Fruit fly (Drosophila melanogaster) whole organism, embryonic: ENCODE data around the gene Rab9Fb.

Experiments
- Abd-B ChIP-seq: fragments of 200-800 bp; sonication (Bioruptor generic); optimal IDR thresholded peaks from 2 replicates; lab custom pipeline; 2018; ENCODE audit warnings: missing biosample characterization, mild to moderate bottlenecking, missing genetic modification characterization, moderate library complexity
- Atf3 ChIP-seq: fragments of 200-800 bp; sonication (Bioruptor generic); optimal IDR thresholded peaks from 3 replicates; lab custom pipeline; 2016; ENCODE audit warnings: missing biosample characterization, missing genetic modification characterization
- CG10565 ChIP-seq: fragments of 200-800 bp; sonication (Bioruptor generic); optimal IDR thresholded peaks from 3 replicates; lab custom pipeline; 2016; ENCODE audit warnings: missing biosample characterization, mild to moderate bottlenecking, missing genetic modification characterization
- CG11247 ChIP-seq: fragments of 200-800 bp; sonication (Bioruptor generic); IDR thresholded peaks from 2 replicates; pipeline ENCODE4 v1.3.6; 2022; ENCODE audit warnings: missing biosample characterization, missing genetic modification characterization
- CG12155 ChIP-seq: fragments of 200-800 bp; sonication (Bioruptor generic); optimal IDR thresholded peaks from 3 replicates; lab custom pipeline; 2016; ENCODE audit warnings: missing biosample characterization, missing genetic modification characterization
- CG13424 ChIP-seq: fragments of 200-800 bp; sonication (Bioruptor generic); optimal IDR thresholded peaks from 2 replicates; lab custom pipeline; 2019; ENCODE audit warnings: missing biosample characterization, mild to moderate bottlenecking, missing genetic modification characterization, moderate library complexity
- CG16779 ChIP-seq: fragments of 200-800 bp; sonication (Bioruptor generic); IDR thresholded peaks from 2 replicates; pipeline ENCODE4 v1.3.6; 2022; ENCODE audit warnings: missing biosample characterization, missing genetic modification characterization
- CG17612 ChIP-seq: fragments of 200-800 bp; sonication (Bioruptor generic); IDR thresholded peaks from 2 replicates; pipeline ENCODE4 v1.3.6; 2022; ENCODE audit warnings: missing biosample characterization, missing genetic modification characterization
- CG17802 ChIP-seq: fragments of 200-800 bp; sonication (Bioruptor generic); optimal IDR thresholded peaks from 2 replicates; lab custom pipeline; 2018; ENCODE audit warnings: missing biosample characterization, mild to moderate bottlenecking, missing genetic modification characterization, moderate library complexity
- CG17912 ChIP-seq: fragments of 200-800 bp; sonication (Bioruptor generic); optimal IDR thresholded peaks from 2 replicates; lab custom pipeline; 2018; ENCODE audit warnings: missing biosample characterization, mild to moderate bottlenecking, missing genetic modification characterization
- CG18599 ChIP-seq: fragments of 200-800 bp; sonication (Bioruptor generic); optimal IDR thresholded peaks from 3 replicates; lab custom pipeline; 2017; ENCODE audit warnings: missing biosample characterization, missing genetic modification characterization, mild to moderate bottlenecking, moderate library complexity, missing genetic modification reagents
- CG2678 ChIP-seq: fragments of 200-800 bp; sonication (Bioruptor generic); optimal IDR thresholded peaks from 3 replicates; lab custom pipeline; 2019; ENCODE audit warnings: missing biosample characterization, mild to moderate bottlenecking, missing genetic modification characterization, moderate library complexity
- CG32767 ChIP-seq: fragments of 200-800 bp; sonication (Bioruptor generic); IDR thresholded peaks from 2 replicates; pipeline ENCODE4 v1.3.6; 2022; ENCODE audit warnings: missing biosample characterization, missing genetic modification characterization
- CG4360 ChIP-seq: fragments of 200-800 bp; sonication (Bioruptor generic); IDR thresholded peaks from 2 replicates; pipeline ENCODE4 v1.3.6; 2022; ENCODE audit warnings: missing biosample characterization, missing genetic modification characterization
- CG6175 ChIP-seq: fragments of 200-800 bp; sonication (Bioruptor generic); IDR thresholded peaks from 3 replicates; pipeline ENCODE4 v1.3.6; 2022; ENCODE audit warnings: missing biosample characterization, missing genetic modification characterization
- CG8281 ChIP-seq: fragments of 200-800 bp; sonication (Bioruptor generic); optimal IDR thresholded peaks from 2 replicates; lab custom pipeline; 2018; ENCODE audit warnings: missing biosample characterization, mild to moderate bottlenecking, missing genetic modification characterization, moderate library complexity
- D ChIP-seq, 2 experiments: fragments of 200-800 bp in 1 of 2; fragments of >200 bp in 1 of 2; sonication (Bioruptor generic) in 1 of 2; optimal IDR thresholded peaks; 2 replicates in 1 of 2; 3 replicates in 1 of 2; lab custom pipeline; 2017; ENCODE audit warnings: mild to moderate bottlenecking in 1 of 2, missing biosample characterization in 1 of 2, missing genetic modification characterization in 1 of 2, missing genetic modification reagents in 1 of 2
- Dip2 ChIP-seq: fragments of 200-800 bp; sonication (Bioruptor generic); IDR thresholded peaks from 2 replicates; pipeline ENCODE4 v1.3.6; 2022; ENCODE audit warnings: missing biosample characterization, missing genetic modification characterization
- Dll ChIP-seq: fragments of 200-800 bp; sonication (Bioruptor generic); IDR thresholded peaks from 4 replicates; pipeline ENCODE4 v1.3.6; 2022; ENCODE audit warnings: missing biosample characterization, missing genetic modification characterization; ENCODE audit not compliant: partially characterized antibody
- Drgx ChIP-seq: fragments of 200-800 bp; sonication (Bioruptor generic); IDR thresholded peaks from 2 replicates; pipeline ENCODE4 v1.3.6; 2022; ENCODE audit warnings: missing biosample characterization, missing genetic modification characterization
- Ets65A ChIP-seq: fragments of 200-800 bp; sonication (Bioruptor generic); peaks from one replicate; lab custom pipeline; 2016; ENCODE audit warnings: missing biosample characterization, missing genetic modification characterization
- Fer1 ChIP-seq: fragments of 200-800 bp; sonication (Bioruptor generic); optimal IDR thresholded peaks from 2 replicates; lab custom pipeline; 2017; ENCODE audit warnings: missing biosample characterization, mild to moderate bottlenecking, missing genetic modification characterization
- Gug ChIP-seq: fragments of 200-800 bp; sonication (Bioruptor generic); IDR thresholded peaks from 4 replicates; pipeline ENCODE4 v1.3.6; 2022; ENCODE audit warnings: missing biosample characterization, missing genetic modification characterization
- HHEX ChIP-seq: fragments of 200-800 bp; sonication (Bioruptor generic); optimal IDR thresholded peaks from 3 replicates; lab custom pipeline; 2017; ENCODE audit warnings: missing biosample characterization, mild to moderate bottlenecking, missing genetic modification characterization, missing genetic modification reagents
- Hmr ChIP-seq: fragments of 200-800 bp; sonication (Bioruptor generic); optimal IDR thresholded peaks from 3 replicates; lab custom pipeline; 2017; ENCODE audit warnings: mild to moderate bottlenecking, missing biosample characterization, missing genetic modification reagents, missing genetic modification characterization
- Jarid2 ChIP-seq: fragments of 200-800 bp; sonication (Bioruptor generic); optimal IDR thresholded peaks from 3 replicates; lab custom pipeline; 2017; ENCODE audit warnings: mild to moderate bottlenecking, missing biosample characterization, missing genetic modification reagents, missing genetic modification characterization
- MESR4 ChIP-seq: fragments of 200-800 bp; sonication (Bioruptor generic); optimal IDR thresholded peaks from 2 replicates; lab custom pipeline; 2018; ENCODE audit warnings: missing biosample characterization, mild to moderate bottlenecking, missing genetic modification characterization, moderate library complexity
- Max ChIP-seq: fragments of 200-800 bp; sonication (Bioruptor generic); optimal IDR thresholded peaks from 2 replicates; lab custom pipeline; 2016; ENCODE audit warnings: missing biosample characterization, mild to moderate bottlenecking, missing genetic modification characterization
- Mrtf ChIP-seq: fragments of 200-800 bp; sonication (Bioruptor generic); IDR thresholded peaks from 3 replicates; pipeline ENCODE4 v1.3.6; 2022; ENCODE audit warnings: missing biosample characterization, missing genetic modification characterization
- Neu2 ChIP-seq: fragments of 200-800 bp; sonication (Bioruptor generic); optimal IDR thresholded peaks from 3 replicates; lab custom pipeline; 2016; ENCODE audit warnings: missing biosample characterization, missing genetic modification characterization, borderline replicate concordance
- Nf-YC ChIP-seq: fragments of 200-800 bp; optimal IDR thresholded peaks from 3 replicates; lab custom pipeline; 2019; ENCODE audit warnings: missing biosample characterization, mild to moderate bottlenecking, missing genetic modification characterization, moderate library complexity
- Oli ChIP-seq: fragments of 200-800 bp; sonication (Bioruptor generic); optimal IDR thresholded peaks from 2 replicates; lab custom pipeline; 2018; ENCODE audit warnings: missing biosample characterization, mild to moderate bottlenecking, missing genetic modification characterization, moderate library complexity
- Ravus ChIP-seq: fragments of 200-800 bp; sonication (Bioruptor generic); IDR thresholded peaks from 2 replicates; pipeline ENCODE4 v1.3.6; 2022; ENCODE audit warnings: missing biosample characterization, missing genetic modification characterization
- Side ChIP-seq: fragments of 200-800 bp; sonication (Bioruptor generic); optimal IDR thresholded peaks from 2 replicates; lab custom pipeline; 2016; ENCODE audit warnings: missing biosample characterization, missing genetic modification characterization
- bsh ChIP-seq, 2 experiments: fragments of 200-800 bp; sonication (Bioruptor generic); optimal IDR thresholded peaks; 2 replicates each; lab custom pipeline; 2017 to 2018; ENCODE audit warnings: mild to moderate bottlenecking in 2 of 2, missing biosample characterization in 2 of 2, missing genetic modification characterization in 2 of 2, moderate library complexity in 1 of 2
- caup ChIP-seq: fragments of 200-800 bp; sonication (Bioruptor generic); optimal IDR thresholded peaks from 3 replicates; lab custom pipeline; 2017; ENCODE audit warnings: missing biosample characterization, mild to moderate bottlenecking, missing genetic modification characterization, moderate library complexity; ENCODE audit not compliant: severe bottlenecking
- corto ChIP-seq: fragments of 200-800 bp; sonication (Bioruptor generic); optimal IDR thresholded peaks from 2 replicates; lab custom pipeline; 2016; ENCODE audit warnings: missing biosample characterization, mild to moderate bottlenecking, missing genetic modification characterization, moderate library complexity
- danr ChIP-seq: fragments of 200-800 bp; sonication (Bioruptor generic); IDR thresholded peaks from 2 replicates; pipeline ENCODE4 v1.3.6; 2022; ENCODE audit warnings: missing biosample characterization, missing genetic modification characterization
- emc ChIP-seq: fragments of 200-800 bp; sonication (Bioruptor generic); optimal IDR thresholded peaks from 2 replicates; lab custom pipeline; 2016; ENCODE audit warnings: missing biosample characterization, missing genetic modification characterization
- ems ChIP-seq: fragments of 200-800 bp; sonication (Bioruptor generic); optimal IDR thresholded peaks from 3 replicates; lab custom pipeline; 2016; ENCODE audit warnings: missing biosample characterization, missing genetic modification characterization
- eve ChIP-seq, 2 experiments: fragments of >200 bp; optimal IDR thresholded peaks; 2 replicates each; lab custom pipeline; 2017; ENCODE audit warnings: missing biosample characterization in 2 of 2, missing genetic modification characterization in 2 of 2
- exex ChIP-seq: fragments of 200-800 bp; sonication (Bioruptor generic); optimal IDR thresholded peaks from 4 replicates; lab custom pipeline; 2018; ENCODE audit warnings: missing biosample characterization, mild to moderate bottlenecking, missing genetic modification characterization, moderate library complexity
- gce ChIP-seq: fragments of 200-800 bp; sonication (Bioruptor generic); IDR thresholded peaks from 3 replicates; pipeline ENCODE4 v1.3.6; 2022; ENCODE audit warnings: missing biosample characterization, missing genetic modification characterization
- mam ChIP-seq: fragments of 200-800 bp; sonication (Bioruptor generic); optimal IDR thresholded peaks from 3 replicates; lab custom pipeline; 2016; ENCODE audit warnings: missing biosample characterization, missing genetic modification characterization
- peb ChIP-seq: fragments of 200-800 bp; sonication (Bioruptor generic); IDR thresholded peaks from 2 replicates; pipeline ENCODE4 v1.3.6; 2022; ENCODE audit warnings: missing biosample characterization, missing genetic modification characterization
- pum ChIP-seq: fragments of 200-800 bp; sonication (Bioruptor generic); optimal IDR thresholded peaks from 2 replicates; lab custom pipeline; 2016; ENCODE audit warnings: missing biosample characterization, missing genetic modification characterization
- seq ChIP-seq: fragments of 200-800 bp; sonication (Bioruptor generic); IDR thresholded peaks from 2 replicates; pipeline ENCODE4 v1.3.6; 2022; ENCODE audit warnings: missing biosample characterization, missing genetic modification characterization
- sim ChIP-seq: fragments of 200-800 bp; sonication (Bioruptor generic); IDR thresholded peaks from 2 replicates; pipeline ENCODE4 v1.3.6; 2022; ENCODE audit warnings: missing biosample characterization, missing genetic modification characterization
- zf30C ChIP-seq: fragments of 200-800 bp; sonication (Bioruptor generic); optimal IDR thresholded peaks from 3 replicates; lab custom pipeline; 2018; ENCODE audit warnings: missing biosample characterization, mild to moderate bottlenecking, missing genetic modification characterization

Rab9Fb gene

dm6 chrX:10936599-10936998 is 15.7 kb downstream of the Rab9Fb start (continued):
- TF ChIP-seq sim (GFP tag; lab: Robert Waterston, UW) (peak; percentile 57; the same call in 1 of the 2 replicates), CG17802 (tag; lab: Kevin White, UChicago) (peak; percentile 51), corto (GFP tag; lab: Kevin White, UChicago) (no peak), Hmr (GFP tag; lab: Kevin White, UChicago) (peak; percentile 74), mam (GFP tag; lab: Kevin White, UChicago) (peak; percentile 75), eve (GFP tag; optimal IDR thresholded peaks at IDR 0.05; lab: Kevin White, UChicago) (no peak), HHEX (GFP tag; lab: Kevin White, UChicago) (peak; percentile 79), bsh (GFP tag; optimal IDR thresholded peaks at IDR 0.05; lab: Kevin White, UChicago) (peak in 1 of 2 experiments; percentile 89), Max (GFP tag; lab: Kevin White, UChicago) (peak; percentile 59), CG4360 (0 out of 2 replicates have a peak, but pooled peaks have one; percentile 36), zf30C (GFP tag; lab: Kevin White, UChicago) (peak; percentile 67), danr (peak; percentile 57; the same call in 1 of the 2 replicates), Oli (tag; lab: Kevin White, UChicago) (peak; percentile 88), Fer1 (peak; percentile 87), Jarid2 (GFP tag; lab: Kevin White, UChicago) (peak; percentile 8), Atf3 (peak; percentile 69), CG6175 (GFP tag; lab: Robert Waterston, UW) (peak; percentile 86), emc (peak; percentile 39), seq (GFP tag; lab: Robert Waterston, UW) (peak; percentile 73), Ets65A (GFP tag; lab: Kevin White, UChicago) (peak; percentile 93), gce (GFP tag; lab: Robert Waterston, UW) (peak; percentile 84; the same call in 2 of the 3 replicates), Neu2 (GFP tag; lab: Kevin White, UChicago) (no peak), CG13424 (tag; lab: Kevin White, UChicago) (peak; percentile 94), Dll (GFP tag; lab: Robert Waterston, UW) (no peak), CG10565 (GFP tag; lab: Kevin White, UChicago) (peak; percentile 9), MESR4 (no peak), Dip2 (GFP tag; lab: Robert Waterston, UW) (peak; percentile 36; the same call in 1 of the 2 replicates), CG16779 (GFP tag; lab: Robert Waterston, UW) (peak; percentile 50; the same call in 1 of the 2 replicates), Abd-B (GFP tag; lab: Kevin White, UChicago) (peak; percentile 72), exex (tag; lab: Kevin White, UChicago) (peak; percentile 48), ems (GFP tag; lab: Kevin White, UChicago) (peak; percentile 72), CG12155 (peak; percentile 48), CG18599 (peak; percentile 84), CG8281 (tag; lab: Kevin White, UChicago) (peak; percentile 63), Mrtf (GFP tag; lab: Robert Waterston, UW) (peak; percentile 76), Ravus (peak; percentile 40), D (optimal IDR thresholded peaks at IDR 0.05; lab: Kevin White, UChicago) (no peak), D (GFP tag; optimal IDR thresholded peaks at IDR 0.05; lab: Kevin White, UChicago) (peak; percentile 70), CG2678 (tag; lab: Kevin White, UChicago) (peak; percentile 92), Nf-YC (tag; lab: Kevin White, UChicago) (peak; percentile 79), caup (peak; percentile 82), CG11247 (GFP tag; lab: Robert Waterston, UW) (peak; percentile 78), Side (peak; percentile 82), Gug (GFP tag; lab: Robert Waterston, UW) (peak; percentile 64; the same call in 3 of the 4 replicates), CG17912 (GFP tag; lab: Kevin White, UChicago) (peak; percentile 83), CG32767 (GFP tag; lab: Robert Waterston, UW) (peak; percentile 74), pum (peak; percentile 78), peb (peak; percentile 69; the same call in 1 of the 2 replicates), Drgx (GFP tag; lab: Robert Waterston, UW) (peak; percentile 90), CG17612 (GFP tag; lab: Robert Waterston, UW) (peak; percentile 72; the same call in 1 of the 2 replicates)
